Worm (Caenorhabditis elegans): ENCODE results near the gene ceh-74.

ce11 chrV:14156468-14156867 is 21.4 kb upstream of the ceh-74 start, which contains the start of gene AH10.2:
- no peak for TF ChIP-seq nhr-11 (tag; optimal IDR thresholded peaks at IDR 0.05)
- TF ChIP-seq hlh-13 (GFP tag; optimal IDR thresholded peaks at IDR 0.05): no peak
- no peak for TF ChIP-seq mec-3 (tag; optimal IDR thresholded peaks at IDR 0.05; ENCODE audit: borderline replicate concordance)
- TF ChIP-seq ama-1 (optimal IDR thresholded peaks at IDR 0.05): no peak
- no peak for TF ChIP-seq lin-11 (tag; optimal IDR thresholded peaks at IDR 0.05)
- no peak for TF ChIP-seq fax-1 (tag; optimal IDR thresholded peaks at IDR 0.05)
- no peak for TF ChIP-seq T23F11.4 (GFP tag; optimal IDR thresholded peaks at IDR 0.05)
- no peak for TF ChIP-seq pqm-1 (tag; optimal IDR thresholded peaks at IDR 0.05)
- TF ChIP-seq pha-4 (tag; optimal IDR thresholded peaks at IDR 0.05): no peak
